Fruit fly (Drosophila melanogaster) whole organism, prepupa: ENCODE results near the gene Sc2.

Experiments
- CG16779 ChIP-seq: fragments of 200-800 bp; sonication (Bioruptor generic); optimal IDR thresholded peaks from 3 replicates; lab custom pipeline; 2017; ENCODE audit warnings: missing biosample characterization, mild to moderate bottlenecking, missing genetic modification characterization
- CG8632 ChIP-seq: fragments of 200-800 bp; sonication (Bioruptor generic); optimal IDR thresholded peaks from 3 replicates; lab custom pipeline; 2016; ENCODE audit warnings: missing biosample characterization, missing genetic modification characterization
- Hr39 ChIP-seq: fragments of 200-800 bp; sonication (Bioruptor generic); optimal IDR thresholded peaks from 2 replicates; lab custom pipeline; 2016; ENCODE audit warnings: missing biosample characterization, missing genetic modification characterization
- fd59A ChIP-seq: fragments of 200-800 bp; sonication (Bioruptor generic); optimal IDR thresholded peaks from 2 replicates; lab custom pipeline; 2017; ENCODE audit warnings: missing biosample characterization, mild to moderate bottlenecking, missing genetic modification characterization, missing genetic modification reagents

- TF ChIP-seq fd59A (no peak), CG8632 (GFP tag; lab: Kevin White, UChicago) (no peak), Hr39 (GFP tag; lab: Kevin White, UChicago) (no peak), CG16779 (tag; lab: Kevin White, UChicago) (no peak)
Observed at dm6 chr3L:3942241-3943028, 39.1 kb downstream of the Sc2 start, which contains the start of the genes CG10863 and CG14982.
